Fruit fly (Drosophila melanogaster) whole organism, adult: ENCODE data around the gene CG33333.
A peak's percentile ranks its signal among the peaks of the same experiment; 100 is the strongest.

ENCODE experiments used
- CG11617 ChIP-seq: fragments of 200-800 bp; sonication (Bioruptor generic); optimal IDR thresholded peaks from 2 replicates; lab custom pipeline; 2017; ENCODE audit warnings: mild to moderate bottlenecking, missing biosample characterization, missing genetic modification reagents, missing genetic modification characterization
- CG12768 ChIP-seq: fragments of 200-800 bp; sonication (Bioruptor generic); optimal IDR thresholded peaks from 2 replicates; lab custom pipeline; 2017; ENCODE audit warnings: missing biosample characterization, missing genetic modification characterization, mild to moderate bottlenecking, moderate library complexity, missing genetic modification reagents
- CG14711 ChIP-seq: fragments of 200-800 bp; sonication (Bioruptor generic); optimal IDR thresholded peaks from 2 replicates; lab custom pipeline; 2018; ENCODE audit warnings: missing biosample characterization, mild to moderate bottlenecking, missing genetic modification characterization, moderate library complexity
- CG1620 ChIP-seq: fragments of 200-800 bp; sonication (Bioruptor generic); optimal IDR thresholded peaks from 2 replicates; lab custom pipeline; 2016; ENCODE audit warnings: missing biosample characterization, missing genetic modification characterization
- CG33017 ChIP-seq: fragments of 200-800 bp; sonication (Bioruptor generic); optimal IDR thresholded peaks from 2 replicates; lab custom pipeline; 2018; ENCODE audit warnings: missing biosample characterization, mild to moderate bottlenecking, missing genetic modification characterization, moderate library complexity
- CG5204 ChIP-seq: fragments of 200-800 bp; sonication (Bioruptor generic); optimal IDR thresholded peaks from 2 replicates; lab custom pipeline; 2016; ENCODE audit warnings: missing biosample characterization, missing genetic modification characterization
- CG7045 ChIP-seq: fragments of 200-800 bp; sonication (Bioruptor generic); optimal IDR thresholded peaks from 2 replicates; lab custom pipeline; 2017; ENCODE audit warnings: missing biosample characterization, mild to moderate bottlenecking, missing genetic modification characterization
- CG7101 ChIP-seq: fragments of 200-800 bp; sonication (Bioruptor generic); optimal IDR thresholded peaks from 2 replicates; lab custom pipeline; 2018; ENCODE audit warnings: missing biosample characterization, mild to moderate bottlenecking, missing genetic modification characterization, moderate library complexity
- Clk ChIP-seq: fragments of 200-800 bp; sonication (Bioruptor generic); optimal IDR thresholded peaks from 2 replicates; lab custom pipeline; 2017; ENCODE audit warnings: missing biosample characterization, missing genetic modification characterization
- Crg-1 ChIP-seq: fragments of 200-800 bp; sonication (Bioruptor generic); optimal IDR thresholded peaks from 2 replicates; lab custom pipeline; 2016; ENCODE audit warnings: missing biosample characterization, missing genetic modification characterization
- Hr96 ChIP-seq: fragments of 200-800 bp; sonication (Bioruptor generic); optimal IDR thresholded peaks from 2 replicates; lab custom pipeline; 2016; ENCODE audit warnings: missing biosample characterization, missing genetic modification characterization
- Mnt ChIP-seq: fragments of 200-800 bp; sonication (Bioruptor generic); optimal IDR thresholded peaks from 2 replicates; lab custom pipeline; 2016; ENCODE audit warnings: missing biosample characterization, mild to moderate bottlenecking, missing genetic modification characterization
- bab1 ChIP-seq: fragments of 200-800 bp; sonication (Bioruptor generic); optimal IDR thresholded peaks from 3 replicates; lab custom pipeline; 2019; ENCODE audit warnings: missing biosample characterization, mild to moderate bottlenecking, missing genetic modification characterization, moderate library complexity
- cic ChIP-seq: fragments of 200-800 bp; sonication (Bioruptor generic); optimal IDR thresholded peaks from 2 replicates; lab custom pipeline; 2017; ENCODE audit warnings: missing biosample characterization, mild to moderate bottlenecking, missing genetic modification characterization, moderate library complexity
- cnc ChIP-seq, 2 experiments: fragments of >200 bp; optimal IDR thresholded peaks; 2 replicates each; lab custom pipeline; 2017
- kay ChIP-seq: fragments of 200-800 bp; sonication (Bioruptor generic); peaks from one replicate; lab custom pipeline; 2016; ENCODE audit warnings: missing biosample characterization, missing genetic modification characterization, borderline replicate concordance
- ovo ChIP-seq: fragments of 200-800 bp; sonication (Bioruptor generic); optimal IDR thresholded peaks from 2 replicates; lab custom pipeline; 2016; ENCODE audit warnings: missing biosample characterization, missing genetic modification characterization
- pad ChIP-seq: fragments of 200-800 bp; sonication (Bioruptor generic); optimal IDR thresholded peaks from 3 replicates; lab custom pipeline; 2017; ENCODE audit warnings: missing biosample characterization, missing genetic modification characterization, mild to moderate bottlenecking, moderate library complexity, missing genetic modification reagents
- tj ChIP-seq: fragments of 200-800 bp; sonication (Bioruptor generic); optimal IDR thresholded peaks from 3 replicates; lab custom pipeline; 2017; ENCODE audit warnings: missing biosample characterization, mild to moderate bottlenecking, missing genetic modification characterization, moderate library complexity
- toe ChIP-seq: fragments of 200-800 bp; sonication (Bioruptor generic); optimal IDR thresholded peaks from 2 replicates; lab custom pipeline; 2016; ENCODE audit warnings: missing biosample characterization, missing genetic modification characterization

CG33333 gene

DNA sequence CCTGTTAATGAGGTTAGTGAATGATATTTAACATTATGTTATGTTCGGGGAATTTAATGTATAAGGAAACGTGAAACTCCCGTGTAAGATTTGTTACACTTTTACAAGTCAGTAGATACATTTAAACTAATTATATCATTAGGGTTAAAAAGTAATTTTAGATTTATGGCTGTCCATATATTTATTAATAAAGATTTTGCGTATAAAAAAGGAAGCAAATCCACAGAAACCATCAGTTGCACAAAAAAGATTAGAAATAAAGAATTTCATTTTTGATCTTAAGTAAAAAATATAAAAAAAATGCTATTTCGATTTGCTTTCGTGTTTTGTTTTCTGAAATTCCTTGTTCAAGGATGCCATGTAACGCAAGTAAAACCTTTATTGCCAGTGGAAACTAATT lies 3.1 kb downstream of the CG33333 start, which contains the start of gene CG42835:
CG42835 (plus strand) TSS at position 301 of the 400 bp plus-strand sequence.
- TF ChIP-seq pad (GFP tag; lab: Kevin White, UChicago) (no peak), CG14711 (tag; lab: Kevin White, UChicago) (no peak), cic (GFP tag; lab: Kevin White, UChicago) (no peak)

DNA sequence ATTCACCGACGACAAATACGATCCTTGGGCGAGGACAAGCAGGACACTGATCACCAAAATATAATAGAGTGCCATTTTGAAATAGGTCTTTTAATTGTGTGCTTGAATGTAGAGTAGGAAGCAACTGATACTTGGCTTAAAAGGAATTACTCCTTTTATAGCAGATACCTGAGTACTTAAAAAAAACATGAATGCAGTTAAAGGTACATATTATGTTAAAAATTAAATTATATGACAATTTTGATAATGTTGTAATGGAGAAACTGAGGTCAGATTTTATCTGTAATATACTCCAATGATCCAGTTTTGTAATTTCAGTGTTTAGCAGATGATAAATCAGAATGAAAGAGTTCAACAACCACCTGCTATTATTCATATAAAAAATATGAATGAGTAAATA lies 4.8 kb downstream of the CG33333 start, which contains the start of gene CG14332:
CG14332 (minus strand) TSS at position 101 of the 400 bp plus-strand sequence.
- TF ChIP-seq ovo = no peak
- no peak for TF ChIP-seq cnc (optimal IDR thresholded peaks at IDR 0.05; lab: Kevin White, UChicago)
- TF ChIP-seq CG7045 (GFP tag; lab: Kevin White, UChicago) = no peak
- TF ChIP-seq CG5204 (GFP tag; lab: Kevin White, UChicago) = no peak
- no peak for TF ChIP-seq pad (GFP tag; lab: Kevin White, UChicago)
- no peak for TF ChIP-seq Mnt (GFP tag; lab: Kevin White, UChicago)
- TF ChIP-seq toe (GFP tag; lab: Kevin White, UChicago) = no peak
- no peak for TF ChIP-seq CG12768
- no peak for TF ChIP-seq CG14711 (tag; lab: Kevin White, UChicago)
- no peak for TF ChIP-seq Clk

DNA sequence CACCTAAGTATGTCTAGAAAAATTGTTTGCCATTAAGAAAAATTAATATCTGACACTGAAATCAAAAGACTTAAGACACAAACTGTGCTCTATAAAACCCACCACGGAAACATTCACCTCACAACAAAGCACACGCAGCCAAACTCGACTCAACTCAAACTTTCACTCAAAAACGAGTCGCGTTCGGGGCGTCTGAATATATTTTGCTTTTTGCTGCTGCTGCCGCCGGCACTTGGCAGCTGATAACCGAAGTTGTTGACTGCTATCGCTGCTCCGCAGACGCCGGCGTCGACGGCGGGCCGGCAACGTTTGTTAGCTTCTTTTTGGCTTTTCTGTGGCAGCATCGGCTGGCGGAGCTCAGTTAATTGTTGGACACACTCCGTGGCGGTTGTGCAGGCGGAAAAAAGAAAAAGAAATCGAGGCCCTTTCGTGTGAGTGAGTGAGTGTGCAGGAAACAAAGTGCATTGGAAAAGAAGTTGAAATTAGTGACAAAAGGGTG lies 8.2 kb downstream of the CG33333 start, which contains the start of gene cysu:
cysu (plus strand) TSS at position 352 of the 499 bp plus-strand sequence.
- TF ChIP-seq cic (GFP tag; lab: Kevin White, UChicago) (no peak), kay (no peak), CG7101 (tag; lab: Kevin White, UChicago) (no peak), Hr96 (no peak), CG33017 (tag; lab: Kevin White, UChicago) (no peak), toe (GFP tag; lab: Kevin White, UChicago) (no peak), tj (no peak), Clk (no peak), ovo (no peak), bab1 (no peak), cnc (optimal IDR thresholded peaks at IDR 0.05; lab: Kevin White, UChicago) (no peak), CG1620 (GFP tag; lab: Kevin White, UChicago) (no peak), CG14711 (tag; lab: Kevin White, UChicago) (no peak), Mnt (GFP tag; lab: Kevin White, UChicago) (no peak)

DNA sequence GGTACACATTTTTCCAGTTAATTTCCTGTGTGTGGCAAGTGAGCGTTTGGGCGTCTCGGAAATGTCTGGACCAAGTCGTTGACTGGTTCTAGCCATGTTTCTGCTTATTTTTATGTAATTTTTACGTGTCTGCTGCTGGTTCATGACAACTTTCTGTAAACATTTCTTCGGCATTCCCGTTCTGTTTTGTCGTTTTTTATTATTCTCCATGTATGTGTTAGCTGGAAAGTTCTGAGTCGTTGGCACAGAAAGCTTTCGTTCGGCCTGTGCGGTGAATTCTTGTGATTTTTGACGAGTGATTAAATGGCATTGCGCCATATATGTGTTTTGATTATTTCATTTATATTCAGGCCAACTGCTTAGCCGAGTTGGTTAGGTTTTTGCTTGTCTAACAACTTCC lies 9.0 kb downstream of the CG33333 start:
- no peak for TF ChIP-seq bab1
- no peak for TF ChIP-seq CG14711 (tag; lab: Kevin White, UChicago)
- TF ChIP-seq pad (GFP tag; lab: Kevin White, UChicago) = no peak

DNA sequence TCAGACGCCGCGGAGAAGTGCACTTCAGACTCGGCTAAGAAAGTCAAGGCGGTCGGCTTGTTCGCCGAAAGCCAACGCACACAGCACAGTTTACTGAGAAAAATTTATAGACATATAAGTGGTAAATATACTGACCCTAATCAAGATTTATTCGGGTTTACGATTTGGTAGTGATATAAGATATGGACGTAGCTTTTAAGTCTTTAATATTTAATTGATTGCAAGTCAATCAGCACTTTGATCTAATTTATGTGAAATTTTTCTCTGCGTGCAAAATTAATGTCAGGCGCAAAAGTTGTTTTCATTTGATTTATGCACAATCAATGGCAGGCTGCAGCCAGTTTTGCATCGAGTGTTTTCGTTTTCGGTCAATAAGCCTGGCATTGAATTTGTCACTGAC lies 13.2 kb downstream of the CG33333 start:
- TF ChIP-seq Clk (no peak), CG7101 (tag; lab: Kevin White, UChicago) (no peak), CG7045 (GFP tag; lab: Kevin White, UChicago) (no peak)

DNA sequence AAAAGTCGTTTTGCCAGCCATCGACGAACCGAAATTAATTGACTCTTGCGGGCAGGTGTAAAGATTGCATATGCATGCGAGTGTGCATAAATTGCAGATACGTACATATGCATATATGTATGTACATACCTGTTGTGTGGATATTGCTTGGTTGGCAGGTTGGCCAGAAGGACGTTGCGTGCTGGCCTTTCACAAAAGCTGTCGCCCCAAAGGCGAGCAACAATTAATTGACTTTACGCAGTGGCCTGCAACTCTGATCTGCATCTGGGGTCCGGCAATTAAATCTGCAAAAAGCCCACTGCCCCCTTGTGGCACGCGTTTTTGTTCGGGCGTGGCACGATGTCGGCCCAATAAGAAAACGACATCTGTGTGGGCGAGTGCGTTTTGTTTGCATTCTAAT lies 15.8 kb downstream of the CG33333 start:
- no peak for TF ChIP-seq Clk
- no peak for TF ChIP-seq CG1620 (GFP tag; lab: Kevin White, UChicago)
- TF ChIP-seq Mnt (GFP tag; lab: Kevin White, UChicago) = no peak
- TF ChIP-seq CG14711 (tag; lab: Kevin White, UChicago) = no peak
- no peak for TF ChIP-seq CG7101 (tag; lab: Kevin White, UChicago)
- no peak for TF ChIP-seq CG12768
- no peak for TF ChIP-seq CG7045 (GFP tag; lab: Kevin White, UChicago)
- TF ChIP-seq ovo = no peak
- TF ChIP-seq Hr96 = no peak
- no peak for TF ChIP-seq CG33017 (tag; lab: Kevin White, UChicago)
- no peak for TF ChIP-seq bab1

DNA sequence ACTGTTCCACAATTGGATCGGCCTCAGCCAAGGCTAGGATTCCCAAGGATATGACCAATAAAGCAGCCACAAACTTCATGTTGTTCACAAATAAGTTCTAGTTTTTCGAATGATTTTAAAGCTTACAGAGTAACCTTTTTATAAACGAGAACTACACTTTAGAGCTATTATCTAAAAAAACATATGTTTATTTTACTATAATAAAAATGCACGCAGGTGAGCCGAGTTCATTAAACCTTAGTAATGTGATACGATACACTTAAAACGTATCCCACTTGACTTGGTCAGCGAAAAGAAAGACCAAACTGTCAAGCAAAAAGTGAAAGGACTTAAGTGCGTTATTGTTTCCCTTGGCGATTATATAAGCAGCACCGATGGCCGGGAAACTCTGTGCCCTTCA lies 17.1 kb downstream of the CG33333 start, which contains the start of gene CG44090:
CG44090 (minus strand) TSS at position 101 of the 400 bp plus-strand sequence.
- TF ChIP-seq kay (peak; percentile 36), CG11617 (GFP tag; lab: Kevin White, UChicago) (no peak), tj (no peak), CG14711 (tag; lab: Kevin White, UChicago) (no peak), Clk (no peak)

DNA sequence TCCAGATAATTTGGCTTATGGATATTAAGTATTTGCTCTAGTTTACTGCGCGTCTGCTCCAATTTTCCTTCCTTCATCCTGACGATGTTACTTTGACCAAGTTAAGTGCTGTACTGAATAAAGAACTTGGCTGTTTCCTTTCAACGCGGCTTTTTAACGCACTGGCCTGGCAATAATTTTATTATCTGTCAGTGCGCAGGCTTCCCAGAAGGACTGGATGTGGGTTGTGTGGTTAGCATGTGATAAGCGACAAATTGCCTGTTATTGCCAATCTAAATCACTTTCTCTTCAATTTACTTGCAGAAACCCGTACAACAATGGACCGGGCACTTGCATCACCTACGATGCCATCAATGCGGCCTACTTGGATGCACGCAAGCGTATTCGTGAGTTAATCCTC lies 23.4 kb downstream of the CG33333 start, which contains the start of gene CG14331:
CG14331 (minus strand) TSS at position 101 of the 400 bp plus-strand sequence.
- no peak for TF ChIP-seq CG5204 (GFP tag; lab: Kevin White, UChicago)
- TF ChIP-seq kay = no peak
- no peak for TF ChIP-seq Hr96
- TF ChIP-seq CG1620 (GFP tag; lab: Kevin White, UChicago) = no peak
- no peak for TF ChIP-seq cnc (optimal IDR thresholded peaks at IDR 0.05; lab: Kevin White, UChicago)
- no peak for TF ChIP-seq Mnt (GFP tag; lab: Kevin White, UChicago)
- no peak for TF ChIP-seq cic (GFP tag; lab: Kevin White, UChicago)
- no peak for TF ChIP-seq Crg-1 (GFP tag; lab: Kevin White, UChicago)
